Worm (Caenorhabditis elegans) whole organism, L1 larva: ENCODE data around the gene Y24D9A.7.

ENCODE experiments used
- C04F5.9 ChIP-seq: sonication (generic microtip); optimal IDR thresholded peaks from 2 replicates; lab custom pipeline; 2016; ENCODE audit warnings: missing genetic modification characterization, missing compliant biosample characterization
- C16A3.4 ChIP-seq: fragments of 150-350 bp; optimal IDR thresholded peaks from 2 replicates; lab custom pipeline; 2014; ENCODE audit warnings: missing biosample characterization, missing genetic modification characterization
- C34B4.2 ChIP-seq: sonication (generic microtip); optimal IDR thresholded peaks from 2 replicates; lab custom pipeline; 2017; ENCODE audit warnings: mild to moderate bottlenecking, missing genetic modification characterization, missing compliant biosample characterization
- F16B12.6 ChIP-seq: fragments of 150-350 bp; optimal IDR thresholded peaks from 2 replicates; lab custom pipeline; 2014; ENCODE audit warnings: missing biosample characterization, missing genetic modification characterization
- Y116A8C.19 ChIP-seq: sonication (generic microtip); optimal IDR thresholded peaks from 2 replicates; lab custom pipeline; 2016; ENCODE audit warnings: missing compliant biosample characterization, missing genetic modification characterization, borderline replicate concordance
- aha-1 ChIP-seq: fragments of 150-350 bp; optimal IDR thresholded peaks from 2 replicates; lab custom pipeline; 2014; ENCODE audit warnings: missing biosample characterization, missing genetic modification characterization
- alr-1 ChIP-seq: fragments of 200-800 bp; sonication (Bioruptor generic); optimal IDR thresholded peaks from 2 replicates; lab custom pipeline; 2018; ENCODE audit warnings: borderline replicate concordance, mild to moderate bottlenecking, missing genetic modification characterization, missing compliant biosample characterization
- ama-1 ChIP-seq: fragments of 150-350 bp; optimal IDR thresholded peaks from 2 replicates; lab custom pipeline; 2014
- ceh-63 ChIP-seq: fragments of 200-800 bp; sonication (Bioruptor generic); optimal IDR thresholded peaks from 2 replicates; lab custom pipeline; 2018; ENCODE audit warnings: mild to moderate bottlenecking, missing genetic modification characterization, missing compliant biosample characterization
- ceh-82 ChIP-seq, 3 experiments: fragments of 150-350 bp in 1 of 3; sonication (generic microtip) in 2 of 3; optimal IDR thresholded peaks; 2 replicates each; lab custom pipeline; 2014 to 2017; ENCODE audit warnings: missing biosample characterization in 3 of 3, missing genetic modification characterization in 3 of 3
- ceh-90 ChIP-seq: sonication (generic microtip); optimal IDR thresholded peaks from 2 replicates; lab custom pipeline; 2016; ENCODE audit warnings: missing genetic modification characterization, missing compliant biosample characterization
- dpl-1 ChIP-seq, 3 experiments: fragments of 150-350 bp in 2 of 3; sonication (generic microtip) in 1 of 3; optimal IDR thresholded peaks; 2 replicates each; lab custom pipeline; 2014 to 2017; ENCODE audit warnings: missing biosample characterization in 3 of 3, missing genetic modification characterization in 3 of 3, missing genetic modification reagents in 3 of 3
- dsc-1 ChIP-seq: sonication (generic microtip); optimal IDR thresholded peaks from 2 replicates; lab custom pipeline; 2016; ENCODE audit warnings: mild to moderate bottlenecking, missing genetic modification characterization, missing compliant biosample characterization
- efl-1 ChIP-seq, 4 experiments: fragments of 150-350 bp; optimal IDR thresholded peaks in 3 of 4; peaks in 1 of 4; 1 replicate in 1 of 4; 2 replicates in 3 of 4; lab custom pipeline; 2014; ENCODE audit warnings: missing biosample characterization in 2 of 4, missing genetic modification characterization in 2 of 4, missing genetic modification reagents in 2 of 4
- egl-27 ChIP-seq, 2 experiments: fragments of 150-350 bp in 1 of 2; sonication (generic microtip); optimal IDR thresholded peaks; 3 replicates each; lab custom pipeline; 2017 to 2018; ENCODE audit warnings: missing biosample characterization in 2 of 2, missing genetic modification characterization in 2 of 2, missing genetic modification reagents in 2 of 2
- elt-2 ChIP-seq: sonication (generic microtip); optimal IDR thresholded peaks from 2 replicates; lab custom pipeline; 2016; ENCODE audit warnings: missing genetic modification characterization, mild to moderate bottlenecking, inconsistent platforms, missing compliant biosample characterization, missing genetic modification reagents
- elt-3 ChIP-seq, 6 experiments: fragments of 150-350 bp in 1 of 6; sonication (generic microtip); optimal IDR thresholded peaks; 2 replicates each; lab custom pipeline; 2017 to 2018; ENCODE audit warnings: missing biosample characterization in 6 of 6, missing genetic modification characterization in 6 of 6, inconsistent platforms in 1 of 6
- ets-5 ChIP-seq: fragments of 200-800 bp; sonication (Bioruptor generic); IDR thresholded peaks from 2 replicates; pipeline ENCODE4 v1.3.6; 2022; ENCODE audit warnings: missing genetic modification characterization, missing compliant biosample characterization
- fkh-10 ChIP-seq: sonication (generic microtip); optimal IDR thresholded peaks from 2 replicates; lab custom pipeline; 2017; ENCODE audit warnings: missing biosample characterization, missing genetic modification reagents, missing genetic modification characterization
- fkh-4 ChIP-seq: sonication (generic microtip); optimal IDR thresholded peaks from 2 replicates; lab custom pipeline; 2016; ENCODE audit warnings: missing compliant biosample characterization, missing genetic modification characterization, borderline replicate concordance
- fkh-8 ChIP-seq: sonication (generic microtip); optimal IDR thresholded peaks from 2 replicates; lab custom pipeline; 2016; ENCODE audit warnings: mild to moderate bottlenecking, missing genetic modification characterization, missing compliant biosample characterization
- fos-1 ChIP-seq: fragments of 150-350 bp; optimal IDR thresholded peaks from 2 replicates; lab custom pipeline; 2014; ENCODE audit warnings: missing biosample characterization, missing genetic modification characterization
- grh-1 ChIP-seq: fragments of 200-800 bp; sonication (Bioruptor generic); IDR thresholded peaks from 2 replicates; pipeline ENCODE4 v1.3.6; 2022; ENCODE audit warnings: missing genetic modification reagents, missing genetic modification characterization, missing compliant biosample characterization
- hlh-17 ChIP-seq: fragments of 200-800 bp; sonication (Bioruptor generic); optimal IDR thresholded peaks from 2 replicates; lab custom pipeline; 2018; ENCODE audit warnings: missing genetic modification characterization, mild to moderate bottlenecking, missing compliant biosample characterization, moderate library complexity, borderline replicate concordance
- hpl-2 ChIP-seq: fragments of 150-350 bp; optimal IDR thresholded peaks from 2 replicates; lab custom pipeline; 2014; ENCODE audit warnings: missing biosample characterization, missing genetic modification reagents, missing genetic modification characterization
- isw-1 ChIP-seq: fragments of 200-800 bp; sonication (Bioruptor generic); IDR thresholded peaks from 2 replicates; pipeline ENCODE4 v1.3.6; 2022; ENCODE audit warnings: missing genetic modification characterization, missing compliant biosample characterization
- lin-14 ChIP-seq: fragments of 200-800 bp; sonication (Bioruptor generic); optimal IDR thresholded peaks from 2 replicates; lab custom pipeline; 2018; ENCODE audit warnings: mild to moderate bottlenecking, missing genetic modification characterization, moderate library complexity, missing compliant biosample characterization
- lin-15B ChIP-seq: fragments of 150-350 bp; sonication (generic microtip); optimal IDR thresholded peaks from 3 replicates; lab custom pipeline; 2014; ENCODE audit warnings: missing biosample characterization, missing genetic modification characterization
- lir-3 ChIP-seq: sonication (generic microtip); optimal IDR thresholded peaks from 2 replicates; lab custom pipeline; 2016; ENCODE audit warnings: mild to moderate bottlenecking, missing genetic modification characterization, moderate library complexity, missing compliant biosample characterization; ENCODE audit not compliant: poor library complexity
- lsy-2 ChIP-seq, 2 experiments: fragments of 150-350 bp; optimal IDR thresholded peaks; 2 replicates each; lab custom pipeline; 2014; ENCODE audit warnings: missing biosample characterization in 2 of 2, missing genetic modification characterization in 2 of 2
- mef-2 ChIP-seq: fragments of 150-350 bp; optimal IDR thresholded peaks from 2 replicates; lab custom pipeline; 2014; ENCODE audit warnings: missing biosample characterization, missing genetic modification characterization
- mep-1 ChIP-seq: fragments of 150-350 bp; optimal IDR thresholded peaks from 2 replicates; lab custom pipeline; 2014; ENCODE audit warnings: missing biosample characterization, missing genetic modification characterization
- nhr-12 ChIP-seq: sonication (generic microtip); optimal IDR thresholded peaks from 2 replicates; lab custom pipeline; 2017; ENCODE audit warnings: missing biosample characterization, missing genetic modification characterization
- nhr-19 ChIP-seq: fragments of 200-800 bp; sonication (Bioruptor generic); conservative IDR thresholded peaks from 2 replicates; pipeline ENCODE4 v1.3.6; 2022; ENCODE audit warnings: missing genetic modification characterization, missing compliant biosample characterization
- nhr-28 ChIP-seq: fragments of 150-350 bp; optimal IDR thresholded peaks from 2 replicates; lab custom pipeline; 2014; ENCODE audit warnings: missing biosample characterization, missing genetic modification characterization
- nhr-47 ChIP-seq: sonication (generic microtip); optimal IDR thresholded peaks from 2 replicates; lab custom pipeline; 2016; ENCODE audit warnings: mild to moderate bottlenecking, missing genetic modification characterization, moderate library complexity, missing compliant biosample characterization
- nhr-71 ChIP-seq: sonication (generic microtip); optimal IDR thresholded peaks from 2 replicates; lab custom pipeline; 2016; ENCODE audit warnings: mild to moderate bottlenecking, missing genetic modification characterization, moderate library complexity, missing compliant biosample characterization
- nhr-84 ChIP-seq: sonication (generic microtip); optimal IDR thresholded peaks from 2 replicates; lab custom pipeline; 2017; ENCODE audit warnings: missing biosample characterization, missing genetic modification characterization
- nhr-85 ChIP-seq: sonication (generic microtip); peaks from one replicate; lab custom pipeline; 2016; ENCODE audit warnings: missing genetic modification characterization, inconsistent platforms, missing compliant biosample characterization
- nhr-90 ChIP-seq: sonication (generic microtip); optimal IDR thresholded peaks from 2 replicates; lab custom pipeline; 2016; ENCODE audit warnings: mild to moderate bottlenecking, missing genetic modification characterization, missing compliant biosample characterization; ENCODE audit not compliant: poor library complexity
- snpc-4 ChIP-seq: fragments of 150-350 bp; optimal IDR thresholded peaks from 2 replicates; lab custom pipeline; 2014; ENCODE audit warnings: missing biosample characterization, missing genetic modification characterization
- snu-23 ChIP-seq: sonication (generic microtip); optimal IDR thresholded peaks from 2 replicates; lab custom pipeline; 2016; ENCODE audit warnings: missing genetic modification characterization, missing compliant biosample characterization
- sox-4 ChIP-seq: sonication (generic microtip); optimal IDR thresholded peaks from 2 replicates; lab custom pipeline; 2016; ENCODE audit warnings: missing genetic modification characterization, missing compliant biosample characterization
- sup-37 ChIP-seq: fragments of 200-800 bp; sonication (Bioruptor generic); optimal IDR thresholded peaks from 2 replicates; lab custom pipeline; 2018; ENCODE audit warnings: mild to moderate bottlenecking, missing genetic modification characterization, missing compliant biosample characterization
- unc-86 ChIP-seq: sonication (generic microtip); optimal IDR thresholded peaks from 2 replicates; lab custom pipeline; 2016; ENCODE audit warnings: missing genetic modification characterization, missing compliant biosample characterization
- vab-15 ChIP-seq: sonication (generic microtip); optimal IDR thresholded peaks from 2 replicates; lab custom pipeline; 2017; ENCODE audit warnings: missing genotype, mild to moderate bottlenecking, missing genetic modification characterization, missing compliant biosample characterization
- zag-1 ChIP-seq: fragments of 150-350 bp; optimal IDR thresholded peaks from 2 replicates; lab custom pipeline; 2014; ENCODE audit warnings: missing biosample characterization, missing genetic modification characterization
- zip-4 ChIP-seq: fragments of 200-800 bp; sonication (Bioruptor generic); optimal IDR thresholded peaks from 2 replicates; lab custom pipeline; 2018; ENCODE audit warnings: mild to moderate bottlenecking, missing genetic modification characterization, moderate library complexity, missing compliant biosample characterization
- ztf-11 ChIP-seq, 2 experiments: sonication (generic microtip); optimal IDR thresholded peaks; 2 replicates each; lab custom pipeline; 2016 to 2017; ENCODE audit warnings: missing genetic modification characterization in 2 of 2, missing biosample characterization in 1 of 2, missing compliant biosample characterization in 1 of 2
- ztf-4 ChIP-seq: fragments of 150-350 bp; optimal IDR thresholded peaks from 2 replicates; lab custom pipeline; 2014; ENCODE audit warnings: missing biosample characterization, missing genetic modification characterization

The Y24D9A.7 gene

ce11 chrIV:4403870-4404269 lies 1.1 kb downstream of the Y24D9A.7 start (continued):
- no peak for TF ChIP-seq efl-1 (optimal IDR thresholded peaks at IDR 0.05; lab: Kevin White, UChicago)
- peak in 1 of 2 experiments; percentile 84 for TF ChIP-seq efl-1 (GFP tag; optimal IDR thresholded peaks at IDR 0.05 in 1 of 2; lab: Kevin White, UChicago)
- TF ChIP-seq nhr-85 = no peak
- TF ChIP-seq fkh-10 = no peak
- no peak for TF ChIP-seq grh-1 (GFP tag; lab: Robert Waterston, UW)
- no peak for TF ChIP-seq nhr-28
- no peak for TF ChIP-seq lir-3
- TF ChIP-seq ztf-11 (tag; optimal IDR thresholded peaks at IDR 0.05; lab: Kevin White, UChicago) = no peak
- TF ChIP-seq lin-14 = peak; percentile 73
- TF ChIP-seq lsy-2 (tag; optimal IDR thresholded peaks at IDR 0.05; lab: Kevin White, UChicago) = peak in 1 of 2 experiments; percentile 22
- TF ChIP-seq C16A3.4 = no peak
- no peak for TF ChIP-seq nhr-19 (GFP tag; lab: Robert Waterston, UW)
- TF ChIP-seq mep-1 = peak; percentile 2
- no peak for TF ChIP-seq vab-15 (tag; lab: Kevin White, UChicago)
- no peak for TF ChIP-seq Y116A8C.19 (tag; lab: Kevin White, UChicago)
- TF ChIP-seq ceh-63 = no peak
- TF ChIP-seq ets-5 (GFP tag; lab: Robert Waterston, UW) = no peak

ce11 chrIV:4402413-4402812 lies 2.6 kb downstream of the Y24D9A.7 start:
- TF ChIP-seq fkh-4 = no peak
- TF ChIP-seq zip-4 (GFP tag; lab: Kevin White, UChicago) = no peak
- TF ChIP-seq ceh-82 (tag; optimal IDR thresholded peaks at IDR 0.05; lab: Kevin White, UChicago) = peak in 1 of 3 experiments; percentile 5
- TF ChIP-seq nhr-90 (tag; lab: Kevin White, UChicago) = peak; percentile 82
- no peak for TF ChIP-seq vab-15 (tag; lab: Kevin White, UChicago)
- TF ChIP-seq snu-23 = peak; percentile 87
- TF ChIP-seq dsc-1 (tag; lab: Kevin White, UChicago) = peak; percentile 51
- no peak for TF ChIP-seq fkh-10
- TF ChIP-seq zag-1 (tag; lab: Kevin White, UChicago) = no peak
- no peak for TF ChIP-seq hpl-2
- TF ChIP-seq unc-86 (tag; lab: Kevin White, UChicago) = no peak
- TF ChIP-seq F16B12.6 (tag; lab: Kevin White, UChicago) = no peak
- TF ChIP-seq isw-1 = no peak
- no peak for TF ChIP-seq hlh-17 (GFP tag; lab: Kevin White, UChicago)
- peak; percentile 66 for TF ChIP-seq nhr-47 (tag; lab: Kevin White, UChicago)
- no peak for TF ChIP-seq nhr-12 (tag; lab: Kevin White, UChicago)
- TF ChIP-seq C04F5.9 = no peak
- no peak for TF ChIP-seq C34B4.2
- no peak for TF ChIP-seq alr-1 (tag; lab: Kevin White, UChicago)
- no peak for TF ChIP-seq lin-15B (tag; lab: Kevin White, UChicago)
- TF ChIP-seq mep-1 = peak; percentile 54
- TF ChIP-seq mef-2 (tag; lab: Kevin White, UChicago) = no peak
- TF ChIP-seq grh-1 (GFP tag; lab: Robert Waterston, UW) = peak; percentile 60
- TF ChIP-seq egl-27 (tag; optimal IDR thresholded peaks at IDR 0.05; lab: Kevin White, UChicago) = no peak
- TF ChIP-seq elt-3 (tag; optimal IDR thresholded peaks at IDR 0.05; lab: Kevin White, UChicago) = peak in 2 of 6 experiments; percentile 55 to 92
- TF ChIP-seq ceh-63 = no peak
- peak; percentile 37 for TF ChIP-seq sox-4 (tag; lab: Kevin White, UChicago)
- peak; percentile 89 for TF ChIP-seq nhr-71 (tag; lab: Kevin White, UChicago)
- TF ChIP-seq fos-1 (tag; lab: Kevin White, UChicago) = no peak
- peak; percentile 25 for TF ChIP-seq snpc-4 (tag; lab: Kevin White, UChicago)
- peak; percentile 16 to 54 (median 33) for TF ChIP-seq dpl-1 (GFP tag; optimal IDR thresholded peaks at IDR 0.05; lab: Kevin White, UChicago)
- TF ChIP-seq nhr-19 (GFP tag; lab: Robert Waterston, UW) = peak; percentile 61
- TF ChIP-seq Y116A8C.19 (tag; lab: Kevin White, UChicago) = no peak
- TF ChIP-seq ama-1 = no peak
- TF ChIP-seq nhr-84 (tag; lab: Kevin White, UChicago) = no peak
- TF ChIP-seq fkh-8 (tag; lab: Kevin White, UChicago) = no peak
- no peak for TF ChIP-seq nhr-28
- no peak for TF ChIP-seq elt-2 (tag; lab: Kevin White, UChicago)
- no peak for TF ChIP-seq aha-1 (tag; lab: Kevin White, UChicago)
- no peak for TF ChIP-seq sup-37 (GFP tag; lab: Kevin White, UChicago)
- TF ChIP-seq lin-14 = peak; percentile 82
- no peak for TF ChIP-seq ceh-90 (tag; lab: Kevin White, UChicago)
- TF ChIP-seq ztf-4 = peak; percentile 39
